Fruit fly (Drosophila melanogaster) whole organism, embryonic: ENCODE results near the gene CG5096.

Experiments
- Awh ChIP-seq: fragments of 200-800 bp; sonication (Bioruptor generic); IDR thresholded peaks from 2 replicates; pipeline ENCODE4, ENCODE4 v1.3.6; 2022; ENCODE audit warnings: missing biosample characterization, missing genetic modification characterization
- BtbVII ChIP-seq: fragments of 200-800 bp; sonication (Bioruptor generic); optimal IDR thresholded peaks from 3 replicates; lab custom pipeline; 2017; ENCODE audit warnings: missing biosample characterization, mild to moderate bottlenecking, missing genetic modification characterization
- CG10462 ChIP-seq: fragments of 200-800 bp; sonication (Bioruptor generic); optimal IDR thresholded peaks from 2 replicates; lab custom pipeline; 2016; ENCODE audit warnings: missing biosample characterization, missing genetic modification characterization
- CG11398 ChIP-seq: fragments of 200-800 bp; sonication (Bioruptor generic); optimal IDR thresholded peaks from 2 replicates; lab custom pipeline; 2016; ENCODE audit warnings: missing biosample characterization, missing genetic modification characterization
- CG11695 ChIP-seq: fragments of 200-800 bp; sonication (Bioruptor generic); IDR thresholded peaks from 3 replicates; pipeline ENCODE4 v1.3.6; 2022; ENCODE audit warnings: missing biosample characterization, missing genetic modification characterization
- CG12219 ChIP-seq: fragments of 200-800 bp; sonication (Bioruptor generic); optimal IDR thresholded peaks from 3 replicates; lab custom pipeline; 2018; ENCODE audit warnings: missing biosample characterization, mild to moderate bottlenecking, missing genetic modification characterization
- CG12236 ChIP-seq: fragments of 200-800 bp; sonication (Bioruptor generic); optimal IDR thresholded peaks from 2 replicates; lab custom pipeline; 2016; ENCODE audit warnings: missing biosample characterization, missing genetic modification characterization
- CG13123 ChIP-seq: fragments of 200-800 bp; sonication (Bioruptor generic); optimal IDR thresholded peaks from 2 replicates; lab custom pipeline; 2016; ENCODE audit warnings: missing biosample characterization, missing genetic modification characterization
- CG15011 ChIP-seq: fragments of 200-800 bp; sonication (Bioruptor generic); optimal IDR thresholded peaks from 3 replicates; lab custom pipeline; 2018; ENCODE audit warnings: missing biosample characterization, mild to moderate bottlenecking, missing genetic modification characterization
- CG15479 ChIP-seq: fragments of 200-800 bp; sonication (Bioruptor generic); optimal IDR thresholded peaks from 3 replicates; lab custom pipeline; 2019; ENCODE audit warnings: missing biosample characterization, mild to moderate bottlenecking, missing genetic modification characterization, moderate library complexity
- CG1603 ChIP-seq: fragments of 200-800 bp; sonication (Bioruptor generic); optimal IDR thresholded peaks from 2 replicates; lab custom pipeline; 2019; ENCODE audit warnings: missing biosample characterization, mild to moderate bottlenecking, missing genetic modification characterization, moderate library complexity
- CG1792 ChIP-seq: fragments of 200-800 bp; sonication (Bioruptor generic); optimal IDR thresholded peaks from 2 replicates; lab custom pipeline; 2016; ENCODE audit warnings: missing biosample characterization, missing genetic modification characterization
- CG18476 ChIP-seq: fragments of 200-800 bp; sonication (Bioruptor generic); optimal IDR thresholded peaks from 2 replicates; lab custom pipeline; 2016; ENCODE audit warnings: missing biosample characterization, mild to moderate bottlenecking, missing genetic modification characterization
- CG18764 ChIP-seq: fragments of 200-800 bp; sonication (Bioruptor generic); optimal IDR thresholded peaks from 3 replicates; lab custom pipeline; 2016; ENCODE audit warnings: missing biosample characterization, missing genetic modification characterization
- CG31365 ChIP-seq: fragments of 200-800 bp; sonication (Bioruptor generic); optimal IDR thresholded peaks from 2 replicates; lab custom pipeline; 2018; ENCODE audit warnings: missing biosample characterization, mild to moderate bottlenecking, missing genetic modification characterization
- CG33213 ChIP-seq: fragments of 200-800 bp; sonication (Bioruptor generic); optimal IDR thresholded peaks from 3 replicates; lab custom pipeline; 2016; ENCODE audit warnings: missing biosample characterization, missing genetic modification characterization
- CG34376 ChIP-seq: fragments of 200-800 bp; sonication (Bioruptor generic); optimal IDR thresholded peaks from 2 replicates; lab custom pipeline; 2018; ENCODE audit warnings: missing biosample characterization, mild to moderate bottlenecking, missing genetic modification characterization
- CG6654 ChIP-seq: fragments of 200-800 bp; sonication (Bioruptor generic); optimal IDR thresholded peaks from 2 replicates; lab custom pipeline; 2017; ENCODE audit warnings: missing biosample characterization, mild to moderate bottlenecking, missing genetic modification characterization
- CG7556 ChIP-seq: fragments of 200-800 bp; sonication (Bioruptor generic); optimal IDR thresholded peaks from 2 replicates; lab custom pipeline; 2017; ENCODE audit warnings: missing biosample characterization, mild to moderate bottlenecking, missing genetic modification characterization
- CG7786 ChIP-seq: fragments of 200-800 bp; sonication (Bioruptor generic); optimal IDR thresholded peaks from 2 replicates; lab custom pipeline; 2016; ENCODE audit warnings: missing biosample characterization, missing genetic modification characterization
- CG8924 ChIP-seq: fragments of 200-800 bp; optimal IDR thresholded peaks from 3 replicates; lab custom pipeline; 2019; ENCODE audit warnings: missing biosample characterization, mild to moderate bottlenecking, missing genetic modification characterization, moderate library complexity
- CG9932 ChIP-seq: fragments of 200-800 bp; sonication (Bioruptor generic); IDR thresholded peaks from 2 replicates; pipeline ENCODE4 v1.3.6; 2022; ENCODE audit warnings: missing biosample characterization, missing genetic modification characterization
- D19B ChIP-seq: fragments of 200-800 bp; sonication (Bioruptor generic); optimal IDR thresholded peaks from 2 replicates; lab custom pipeline; 2017; ENCODE audit warnings: missing biosample characterization, mild to moderate bottlenecking, missing genetic modification characterization
- Dip2 ChIP-seq: fragments of 200-800 bp; sonication (Bioruptor generic); IDR thresholded peaks from 2 replicates; pipeline ENCODE4 v1.3.6; 2022; ENCODE audit warnings: missing biosample characterization, missing genetic modification characterization
- HLH3B ChIP-seq: fragments of 200-800 bp; sonication (Bioruptor generic); IDR thresholded peaks from 2 replicates; pipeline ENCODE4 v1.3.6; 2022; ENCODE audit warnings: missing biosample characterization, missing genetic modification characterization
- HLH54F ChIP-seq: fragments of 200-800 bp; sonication (Bioruptor generic); optimal IDR thresholded peaks from 3 replicates; lab custom pipeline; 2016; ENCODE audit warnings: missing biosample characterization, missing genetic modification characterization
- HmgZ ChIP-seq: fragments of 200-800 bp; sonication (Bioruptor generic); optimal IDR thresholded peaks from 2 replicates; lab custom pipeline; 2018; ENCODE audit warnings: missing biosample characterization, mild to moderate bottlenecking, missing genetic modification characterization
- Hr3 ChIP-seq: fragments of 200-800 bp; sonication (Bioruptor generic); optimal IDR thresholded peaks from 3 replicates; lab custom pipeline; 2016; ENCODE audit warnings: missing biosample characterization, missing genetic modification characterization
- Hsf ChIP-seq: fragments of 200-800 bp; sonication (Bioruptor generic); optimal IDR thresholded peaks from 3 replicates; lab custom pipeline; 2016; ENCODE audit warnings: missing biosample characterization, missing genetic modification characterization
- MBD-R2 ChIP-seq: fragments of 200-800 bp; sonication (Bioruptor generic); IDR thresholded peaks from 2 replicates; pipeline ENCODE4 v1.3.6; 2022; ENCODE audit warnings: missing biosample characterization, missing genetic modification characterization
- Nf-YA ChIP-seq: fragments of 200-800 bp; sonication (Bioruptor generic); IDR thresholded peaks from 2 replicates; pipeline ENCODE4 v1.3.6; 2022; ENCODE audit warnings: missing biosample characterization, missing genetic modification characterization
- Nf-YC ChIP-seq: fragments of 200-800 bp; optimal IDR thresholded peaks from 3 replicates; lab custom pipeline; 2019; ENCODE audit warnings: missing biosample characterization, mild to moderate bottlenecking, missing genetic modification characterization, moderate library complexity
- Oli ChIP-seq: fragments of 200-800 bp; sonication (Bioruptor generic); optimal IDR thresholded peaks from 2 replicates; lab custom pipeline; 2018; ENCODE audit warnings: missing biosample characterization, mild to moderate bottlenecking, missing genetic modification characterization, moderate library complexity
- Pdp1 ChIP-seq, 2 experiments: fragments of 200-800 bp; sonication (Bioruptor generic); optimal IDR thresholded peaks; 3 replicates each; lab custom pipeline; 2016; ENCODE audit warnings: missing biosample characterization in 2 of 2, missing genetic modification characterization in 2 of 2, mild to moderate bottlenecking in 1 of 2, moderate library complexity in 1 of 2
- Rfx ChIP-seq: fragments of 200-800 bp; sonication (Bioruptor generic); IDR thresholded peaks from 2 replicates; pipeline ENCODE4 v1.3.6; 2022; ENCODE audit warnings: missing biosample characterization, missing genetic modification characterization
- Six4 ChIP-seq: fragments of 200-800 bp; sonication (Bioruptor generic); optimal IDR thresholded peaks from 2 replicates; lab custom pipeline; 2016; ENCODE audit warnings: missing biosample characterization, missing genetic modification characterization
- al ChIP-seq: fragments of 200-800 bp; sonication (Bioruptor generic); IDR thresholded peaks from 2 replicates; pipeline ENCODE4 v1.3.6; 2022; ENCODE audit warnings: missing biosample characterization, missing genetic modification characterization
- cg ChIP-seq: fragments of 200-800 bp; sonication (Bioruptor generic); optimal IDR thresholded peaks from 3 replicates; lab custom pipeline; 2019; ENCODE audit warnings: missing biosample characterization, mild to moderate bottlenecking, missing genetic modification characterization, moderate library complexity
- chinmo ChIP-seq: fragments of 200-800 bp; sonication (Bioruptor generic); IDR thresholded peaks from 4 replicates; pipeline ENCODE4 v1.3.6; 2022; ENCODE audit warnings: missing biosample characterization, missing genetic modification characterization; ENCODE audit not compliant: partially characterized antibody
- ci ChIP-seq: fragments of 200-800 bp; sonication (Bioruptor generic); IDR thresholded peaks from 3 replicates; pipeline ENCODE4 v1.3.6; 2022; ENCODE audit warnings: missing biosample characterization, missing genetic modification characterization
- ems ChIP-seq: fragments of 200-800 bp; sonication (Bioruptor generic); optimal IDR thresholded peaks from 3 replicates; lab custom pipeline; 2016; ENCODE audit warnings: missing biosample characterization, missing genetic modification characterization
- ewg ChIP-seq: fragments of 200-800 bp; sonication (Bioruptor generic); optimal IDR thresholded peaks from 3 replicates; lab custom pipeline; 2017; ENCODE audit warnings: mild to moderate bottlenecking, missing biosample characterization, missing genetic modification reagents, missing genetic modification characterization
- gcm2 ChIP-seq: fragments of 200-800 bp; sonication (Bioruptor generic); optimal IDR thresholded peaks from 2 replicates; lab custom pipeline; 2016; ENCODE audit warnings: missing biosample characterization, missing genetic modification characterization
- gsb ChIP-seq: fragments of 200-800 bp; sonication (Bioruptor generic); IDR thresholded peaks from 2 replicates; pipeline ENCODE4 v1.3.6; 2022; ENCODE audit warnings: missing biosample characterization, missing genetic modification characterization
- mam ChIP-seq: fragments of 200-800 bp; sonication (Bioruptor generic); optimal IDR thresholded peaks from 3 replicates; lab custom pipeline; 2016; ENCODE audit warnings: missing biosample characterization, missing genetic modification characterization
- nom ChIP-seq: fragments of 200-800 bp; sonication (Bioruptor generic); optimal IDR thresholded peaks from 2 replicates; lab custom pipeline; 2017; ENCODE audit warnings: missing biosample characterization, missing genetic modification characterization, mild to moderate bottlenecking, moderate library complexity, missing genetic modification reagents
- oc ChIP-seq: fragments of 200-800 bp; sonication (Bioruptor generic); optimal IDR thresholded peaks from 2 replicates; lab custom pipeline; 2018; ENCODE audit warnings: missing biosample characterization, mild to moderate bottlenecking, missing genetic modification characterization, moderate library complexity
- slbo ChIP-seq: fragments of 200-800 bp; sonication (Bioruptor generic); IDR thresholded peaks from 2 replicates; pipeline ENCODE4 v1.3.6; 2022; ENCODE audit warnings: missing biosample characterization, missing genetic modification characterization
- sna ChIP-seq: fragments of 200-800 bp; sonication (Bioruptor generic); IDR thresholded peaks from 2 replicates; pipeline ENCODE4 v1.3.6; 2022; ENCODE audit warnings: missing biosample characterization, missing genetic modification characterization; ENCODE audit not compliant: partially characterized antibody
- twi ChIP-seq: fragments of 200-800 bp; optimal IDR thresholded peaks from 2 replicates; lab custom pipeline; 2019; ENCODE audit warnings: missing biosample characterization, mild to moderate bottlenecking, missing genetic modification characterization, moderate library complexity

The CG5096 gene

dm6 chr2L:10430802-10431476 is 48.9 kb downstream of the CG5096 start, which contains the start of the genes Bug22 and TfIIB (continued):
- TF ChIP-seq Dip2 (GFP tag; lab: Robert Waterston, UW) (no peak), CG18764 (peak; percentile 62), CG33213 (GFP tag; lab: Kevin White, UChicago) (peak; percentile 35), CG1792 (peak; percentile 50), gcm2 (GFP tag; lab: Kevin White, UChicago) (no peak), Nf-YC (tag; lab: Kevin White, UChicago) (peak; percentile 75), MBD-R2 (GFP tag; lab: Robert Waterston, UW) (peak; percentile 89), slbo (GFP tag; lab: Robert Waterston, UW) (peak; percentile 86), CG7786 (GFP tag; lab: Kevin White, UChicago) (peak; percentile 66), CG10462 (GFP tag; lab: Kevin White, UChicago) (peak; percentile 37), CG12236 (GFP tag; lab: Kevin White, UChicago) (peak; percentile 41), ems (GFP tag; lab: Kevin White, UChicago) (peak; percentile 52), CG18476 (GFP tag; lab: Kevin White, UChicago) (peak; percentile 57), Hr3 (GFP tag; lab: Kevin White, UChicago) (peak; percentile 73), Awh (GFP tag; lab: Robert Waterston, UW) (0 out of 2 replicates have a peak, but pooled peaks have one; percentile 37), CG31365 (no peak), nom (peak; percentile 62), Oli (no peak), CG15011 (GFP tag; lab: Kevin White, UChicago) (no peak), Hsf (GFP tag; lab: Kevin White, UChicago) (peak; percentile 74), HmgZ (tag; lab: Kevin White, UChicago) (peak; percentile 54), HLH3B (peak; percentile 58), CG12219 (GFP tag; lab: Kevin White, UChicago) (peak; percentile 28), al (GFP tag; lab: Robert Waterston, UW) (no peak), CG6654 (GFP tag; lab: Kevin White, UChicago) (no peak), cg (GFP tag; lab: Kevin White, UChicago) (no peak), CG8924 (tag; lab: Kevin White, UChicago) (peak; percentile 83), sna (GFP tag; lab: Robert Waterston, UW) (no peak), mam (GFP tag; lab: Kevin White, UChicago) (peak; percentile 77), CG34376 (GFP tag; lab: Kevin White, UChicago) (peak; percentile 41), CG11398 (GFP tag; lab: Kevin White, UChicago) (no peak), ci (peak; percentile 88), Pdp1 (GFP tag; optimal IDR thresholded peaks at IDR 0.05; lab: Kevin White, UChicago) (peak; percentile 57 to 93), CG15479 (GFP tag; lab: Kevin White, UChicago) (no peak), chinmo (GFP tag; lab: Robert Waterston, UW) (no peak), twi (tag; lab: Kevin White, UChicago) (peak; percentile 32), D19B (GFP tag; lab: Kevin White, UChicago) (no peak), CG7556 (GFP tag; lab: Kevin White, UChicago) (peak; percentile 69), Nf-YA (GFP tag; lab: Robert Waterston, UW) (no peak), CG13123 (GFP tag; lab: Kevin White, UChicago) (peak; percentile 65), CG9932 (GFP tag; lab: Robert Waterston, UW) (peak; percentile 80), gsb (GFP tag; lab: Robert Waterston, UW) (0 out of 2 replicates have a peak, but pooled peaks have one; percentile 30), Rfx (peak; percentile 91), BtbVII (peak; percentile 56), CG11695 (no peak), Six4 (GFP tag; lab: Kevin White, UChicago) (peak; percentile 55), oc (no peak), HLH54F (GFP tag; lab: Kevin White, UChicago) (peak; percentile 83), ewg (GFP tag; lab: Kevin White, UChicago) (peak; percentile 49), CG1603 (tag; lab: Kevin White, UChicago) (peak; percentile 99)
